Fruit fly (Drosophila melanogaster) whole organism, embryonic: Measurements from ENCODE around the gene CG32599.

Source experiments
- Adf1 ChIP-seq: fragments of 200-800 bp; sonication (Bioruptor generic); IDR thresholded peaks from 2 replicates; pipeline ENCODE4 v1.3.6; 2022; ENCODE audit warnings: missing biosample characterization, missing genetic modification characterization
- Blimp-1 ChIP-seq: fragments of 200-800 bp; sonication (Bioruptor generic); optimal IDR thresholded peaks from 3 replicates; lab custom pipeline; 2018; ENCODE audit warnings: missing biosample characterization, missing genetic modification characterization, mild to moderate bottlenecking, moderate library complexity, missing genetic modification reagents
- CG10274 ChIP-seq: fragments of 200-800 bp; sonication (Bioruptor generic); optimal IDR thresholded peaks from 3 replicates; lab custom pipeline; 2017; ENCODE audit warnings: missing biosample characterization, mild to moderate bottlenecking, missing genetic modification characterization
- CG10321 ChIP-seq: fragments of 200-800 bp; sonication (Bioruptor generic); IDR thresholded peaks from 2 replicates; pipeline ENCODE4 v1.3.6; 2022; ENCODE audit warnings: missing biosample characterization, missing genetic modification characterization
- CG12391 ChIP-seq: fragments of 200-800 bp; sonication (Bioruptor generic); optimal IDR thresholded peaks from 3 replicates; lab custom pipeline; 2018; ENCODE audit warnings: missing biosample characterization, mild to moderate bottlenecking, missing genetic modification characterization, moderate library complexity
- CG14014 ChIP-seq: fragments of 200-800 bp; sonication (Bioruptor generic); IDR thresholded peaks from 2 replicates; pipeline ENCODE4 v1.3.6; 2022; ENCODE audit warnings: missing biosample characterization, missing genetic modification characterization
- CG14441 ChIP-seq: fragments of 200-800 bp; sonication (Bioruptor generic); IDR thresholded peaks from 2 replicates; pipeline ENCODE4 v1.3.6; 2022; ENCODE audit warnings: missing biosample characterization, missing genetic modification characterization
- CG15269 ChIP-seq: fragments of 200-800 bp; sonication (Bioruptor generic); optimal IDR thresholded peaks from 2 replicates; lab custom pipeline; 2018; ENCODE audit warnings: missing biosample characterization, mild to moderate bottlenecking, missing genetic modification characterization, moderate library complexity
- CG17361 ChIP-seq: fragments of 200-800 bp; sonication (Bioruptor generic); IDR thresholded peaks from 3 replicates; pipeline ENCODE4 v1.3.6; 2022; ENCODE audit warnings: missing biosample characterization, missing genetic modification characterization
- CG7271 ChIP-seq: fragments of 200-800 bp; sonication (Bioruptor generic); optimal IDR thresholded peaks from 2 replicates; lab custom pipeline; 2018; ENCODE audit warnings: missing biosample characterization, mild to moderate bottlenecking, missing genetic modification characterization, moderate library complexity
- CG7357 ChIP-seq: fragments of 200-800 bp; sonication (Bioruptor generic); IDR thresholded peaks from 3 replicates; pipeline ENCODE4 v1.3.6; 2022; ENCODE audit warnings: missing biosample characterization, missing genetic modification characterization
- CG7963 ChIP-seq: fragments of 200-800 bp; sonication (Bioruptor generic); IDR thresholded peaks from 3 replicates; pipeline ENCODE4 v1.3.6; 2022; ENCODE audit warnings: missing biosample characterization, missing genetic modification characterization; ENCODE audit not compliant: partially characterized antibody
- CG8359 ChIP-seq: fragments of 200-800 bp; sonication (Bioruptor generic); optimal IDR thresholded peaks from 2 replicates; lab custom pipeline; 2017; ENCODE audit warnings: missing biosample characterization, mild to moderate bottlenecking, missing genetic modification characterization, borderline replicate concordance
- CrebB ChIP-seq: fragments of 200-800 bp; sonication (Bioruptor generic); optimal IDR thresholded peaks from 3 replicates; lab custom pipeline; 2018; ENCODE audit warnings: missing biosample characterization, mild to moderate bottlenecking, missing genetic modification characterization
- Dll ChIP-seq: fragments of 200-800 bp; sonication (Bioruptor generic); IDR thresholded peaks from 4 replicates; pipeline ENCODE4 v1.3.6; 2022; ENCODE audit warnings: missing biosample characterization, missing genetic modification characterization; ENCODE audit not compliant: partially characterized antibody
- Dref ChIP-seq: fragments of 200-800 bp; sonication (Bioruptor generic); IDR thresholded peaks from 2 replicates; pipeline ENCODE4 v1.3.6; 2022; ENCODE audit warnings: missing biosample characterization, missing genetic modification characterization
- Hmx ChIP-seq: fragments of 200-800 bp; sonication (Bioruptor generic); optimal IDR thresholded peaks from 2 replicates; lab custom pipeline; 2016; ENCODE audit warnings: missing biosample characterization, missing genetic modification characterization
- Med ChIP-seq: fragments of 200-800 bp; sonication (Bioruptor generic); peaks from one replicate; lab custom pipeline; 2016; ENCODE audit warnings: missing biosample characterization, missing genetic modification characterization, mild to moderate bottlenecking, inconsistent platforms, moderate library complexity
- Mes4 ChIP-seq: fragments of 200-800 bp; sonication (Bioruptor generic); optimal IDR thresholded peaks from 2 replicates; lab custom pipeline; 2016; ENCODE audit warnings: missing biosample characterization, missing genetic modification characterization
- Ssrp ChIP-seq: fragments of 200-800 bp; sonication (Bioruptor generic); optimal IDR thresholded peaks from 2 replicates; lab custom pipeline; 2018; ENCODE audit warnings: missing biosample characterization, mild to moderate bottlenecking, missing genetic modification characterization, moderate library complexity
- Stat92E ChIP-seq, 3 experiments: fragments of >200 bp in 2 of 3; fragments of 200-800 bp in 1 of 3; sonication (Bioruptor generic) in 1 of 3; optimal IDR thresholded peaks; 2 replicates each; lab custom pipeline; 2017 to 2019; ENCODE audit warnings: missing biosample characterization in 3 of 3, missing genetic modification characterization in 3 of 3, mild to moderate bottlenecking in 1 of 3, moderate library complexity in 1 of 3
- bowl ChIP-seq: fragments of 200-800 bp; sonication (Bioruptor generic); IDR thresholded peaks from 2 replicates; pipeline ENCODE4 v1.3.6; 2022; ENCODE audit warnings: missing biosample characterization, missing genetic modification characterization
- danr ChIP-seq: fragments of 200-800 bp; sonication (Bioruptor generic); IDR thresholded peaks from 2 replicates; pipeline ENCODE4 v1.3.6; 2022; ENCODE audit warnings: missing biosample characterization, missing genetic modification characterization
- gsb-n ChIP-seq: fragments of 200-800 bp; sonication (Bioruptor generic); optimal IDR thresholded peaks from 3 replicates; lab custom pipeline; 2018; ENCODE audit warnings: missing biosample characterization, mild to moderate bottlenecking, missing genetic modification characterization
- jigr1 ChIP-seq: fragments of 200-800 bp; sonication (Bioruptor generic); IDR thresholded peaks from 3 replicates; pipeline ENCODE4 v1.3.6; 2022; ENCODE audit warnings: missing biosample characterization, missing genetic modification characterization
- pan ChIP-seq, 4 experiments: fragments of >200 bp in 3 of 4; fragments of 200-800 bp in 1 of 4; sonication (Bioruptor generic) in 1 of 4; optimal IDR thresholded peaks in 3 of 4; IDR thresholded peaks in 1 of 4; 2 replicates each; pipeline versions ENCODE4 v1.3.6 to Lab custom; 2017 to 2022; ENCODE audit warnings: missing biosample characterization in 2 of 4, missing genetic modification characterization in 2 of 4, mixed read lengths in 1 of 4
- phol ChIP-seq: fragments of 200-800 bp; sonication (Bioruptor generic); optimal IDR thresholded peaks from 3 replicates; lab custom pipeline; 2018; ENCODE audit warnings: missing biosample characterization, mild to moderate bottlenecking, missing genetic modification characterization, moderate library complexity
- sqz ChIP-seq: fragments of 200-800 bp; sonication (Bioruptor generic); optimal IDR thresholded peaks from 3 replicates; lab custom pipeline; 2018; ENCODE audit warnings: missing biosample characterization, mild to moderate bottlenecking, missing genetic modification characterization
- tna ChIP-seq: fragments of 200-800 bp; sonication (Bioruptor generic); IDR thresholded peaks from 2 replicates; pipeline ENCODE4 v1.3.6; 2022; ENCODE audit warnings: missing biosample characterization, missing genetic modification characterization; ENCODE audit not compliant: partially characterized antibody
- trem ChIP-seq: fragments of 200-800 bp; optimal IDR thresholded peaks from 3 replicates; lab custom pipeline; 2019; ENCODE audit warnings: missing biosample characterization, mild to moderate bottlenecking, missing genetic modification characterization, moderate library complexity
- twi ChIP-seq: fragments of 200-800 bp; optimal IDR thresholded peaks from 2 replicates; lab custom pipeline; 2019; ENCODE audit warnings: missing biosample characterization, mild to moderate bottlenecking, missing genetic modification characterization, moderate library complexity

CG32599 gene

dm6 chrX:14266075-14266474 is 22.6 kb downstream of the CG32599 start, which contains the start of the genes CG13404 and na (continued):
- TF ChIP-seq tna, result no peak
- TF ChIP-seq Dref, result 0 out of 2 replicates have a peak, but pooled peaks have one; percentile 6
- TF ChIP-seq Blimp-1, result no peak
- TF ChIP-seq sqz, result peak; percentile 2
- no peak for TF ChIP-seq gsb-n
- no peak for TF ChIP-seq CG12391 (tag; lab: Kevin White, UChicago)
- TF ChIP-seq danr, result no peak
- no peak for TF ChIP-seq phol (tag; lab: Kevin White, UChicago)
- TF ChIP-seq CG7963 (GFP tag; lab: Robert Waterston, UW), result no peak
- TF ChIP-seq CG17361 (GFP tag; lab: Robert Waterston, UW), result no peak
- TF ChIP-seq Med (GFP tag; lab: Kevin White, UChicago), result peak; percentile 7
- TF ChIP-seq, all 482 proteins: peak for 9

- TF ChIP-seq bowl (GFP tag; lab: Robert Waterston, UW), result no peak
- TF ChIP-seq Med (GFP tag; lab: Kevin White, UChicago), result peak; percentile 36
- no peak for TF ChIP-seq CG7963 (GFP tag; lab: Robert Waterston, UW)
- no peak for TF ChIP-seq CG10274 (GFP tag; lab: Kevin White, UChicago)
- no peak for TF ChIP-seq pan (optimal IDR thresholded peaks at IDR 0.05; lab: Kevin White, UChicago)
- TF ChIP-seq pan (GFP tag; optimal IDR thresholded peaks at IDR 0.05 in 1 of 2, IDR thresholded peaks at IDR 0.05 in 1 of 2), result no peak
- no peak for TF ChIP-seq CG7357 (GFP tag; lab: Robert Waterston, UW)
These were observed 33.9 kb downstream of the CG32599 start, which contains the start of gene Muc12Ea for dm6 chrX:14277435-14277834. Gene Muc12Ea (plus strand): TSS chrX:14277735.

dm6 chrX:14289293-14289692 is 45.8 kb downstream of the CG32599 start, which contains the start of gene CG9400:
Gene CG9400 (minus strand): TSS chrX:14289393.
- TF ChIP-seq CG14014 (GFP tag; lab: Robert Waterston, UW) (no peak), CG10321 (GFP tag; lab: Robert Waterston, UW) (no peak), Dll (no peak), CG8359 (no peak), jigr1 (GFP tag; lab: Robert Waterston, UW) (no peak), twi (tag; lab: Kevin White, UChicago) (no peak), CG15269 (tag; lab: Kevin White, UChicago) (no peak), Stat92E (GFP tag; optimal IDR thresholded peaks at IDR 0.05; lab: Kevin White, UChicago) (no peak), CG14441 (no peak), Adf1 (GFP tag; lab: Robert Waterston, UW) (no peak), trem (tag; lab: Kevin White, UChicago) (no peak), Ssrp (tag; lab: Kevin White, UChicago) (no peak), Hmx (GFP tag; lab: Kevin White, UChicago) (no peak), CrebB (tag; lab: Kevin White, UChicago) (no peak), Mes4 (GFP tag; lab: Kevin White, UChicago) (no peak), CG7271 (no peak)
